Worm (Caenorhabditis elegans): ENCODE results near the gene nhr-6.

nhr-6 gene

ce11 chrIII:3573281-3573680 is at the start of gene nhr-6:
nhr-6 (plus strand) TSS chrIII:3573581.
- TF ChIP-seq eor-1 (tag; optimal IDR thresholded peaks at IDR 0.05): no peak
- no peak for TF ChIP-seq unc-39 (tag; optimal IDR thresholded peaks at IDR 0.05)
- TF ChIP-seq nhr-43 (tag; optimal IDR thresholded peaks at IDR 0.05; ENCODE audit: poor library complexity, severe bottlenecking): no peak
- TF ChIP-seq sea-2 (GFP tag; optimal IDR thresholded peaks at IDR 0.05): no peak
- TF ChIP-seq ceh-9 (tag; optimal IDR thresholded peaks at IDR 0.05): no peak
- TF ChIP-seq lin-39 (tag; optimal IDR thresholded peaks at IDR 0.05): no peak
- TF ChIP-seq ceh-16 (tag; optimal IDR thresholded peaks at IDR 0.05): no peak
- TF ChIP-seq nhr-237 (tag; optimal IDR thresholded peaks at IDR 0.05): no peak
- TF ChIP-seq nhr-12 (tag; optimal IDR thresholded peaks at IDR 0.05): no peak
- TF ChIP-seq zag-1 (tag; optimal IDR thresholded peaks at IDR 0.05): no peak
- TF ChIP-seq nhr-67 (tag; optimal IDR thresholded peaks at IDR 0.05): no peak
- no peak for TF ChIP-seq nhr-23 (tag; optimal IDR thresholded peaks at IDR 0.05)

DNA sequence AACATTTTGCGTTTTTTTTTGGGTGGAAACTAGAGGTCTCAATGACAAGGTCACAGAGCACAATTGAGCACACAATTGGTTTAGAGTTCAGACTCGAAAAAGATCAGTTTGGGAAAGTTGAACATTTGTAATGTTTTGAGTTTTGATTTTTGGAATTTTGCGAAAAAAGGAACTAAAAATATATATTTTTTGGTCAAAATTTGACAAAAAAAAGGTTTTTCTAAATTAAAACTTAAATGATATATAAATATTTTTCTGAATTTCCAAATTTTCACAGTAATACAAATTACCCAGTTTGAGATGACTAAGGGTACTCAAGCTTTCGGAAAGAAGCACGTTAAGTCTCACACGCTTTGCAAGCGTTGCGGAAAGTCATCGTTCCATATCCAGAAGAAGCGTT is 45.0 kb upstream of the nhr-6 start, which contains the start of gene rpl-37:
Gene rpl-37, plus strand, starts transcription at position 301 of the 400 bp plus-strand sequence.
- TF ChIP-seq ama-1 (optimal IDR thresholded peaks at IDR 0.05) (no peak), ZK546.5 (tag; optimal IDR thresholded peaks at IDR 0.05) (no peak), nhr-23 (tag; optimal IDR thresholded peaks at IDR 0.05) (no peak)

- TF ChIP-seq elt-2 (tag; optimal IDR thresholded peaks at IDR 0.05) (peak; percentile 79), lin-15B (tag; optimal IDR thresholded peaks at IDR 0.05) (no peak), pha-4 (tag; optimal IDR thresholded peaks at IDR 0.05) (peak; percentile 43), pqm-1 (tag; optimal IDR thresholded peaks at IDR 0.05) (peak; percentile 75), nfya-1 (tag; optimal IDR thresholded peaks at IDR 0.05; ENCODE audit: insufficient read depth) (peak; percentile 29)
Observed at ce11 chrIII:3529744-3530208, 43.6 kb upstream of the nhr-6 start, which contains the start of gene pitp-1. pitp-1 (minus strand) TSS chrIII:3529794.

DNA sequence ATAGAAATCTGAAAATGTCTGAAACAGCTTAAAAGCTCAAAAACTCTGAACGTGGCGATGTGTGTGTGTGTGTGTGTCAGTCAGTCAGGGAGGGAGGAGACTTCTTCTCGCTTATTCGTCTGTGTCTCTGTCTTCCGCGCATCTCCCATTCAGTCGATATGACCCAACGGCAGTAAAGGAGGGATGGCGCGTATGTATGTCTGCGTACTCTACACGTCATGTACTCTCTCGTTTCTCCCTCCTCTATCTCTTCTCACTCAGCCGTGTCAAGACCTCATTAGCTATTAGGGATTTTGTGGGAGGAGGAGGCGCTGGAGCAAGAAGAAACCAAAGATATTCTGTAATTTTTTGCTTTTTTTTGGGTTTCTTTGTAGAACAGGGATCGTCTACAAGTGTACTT is 41.3 kb upstream of the nhr-6 start:
- no peak for TF ChIP-seq ceh-9 (tag; optimal IDR thresholded peaks at IDR 0.05)
- TF ChIP-seq hmg-11 (tag; optimal IDR thresholded peaks at IDR 0.05): peak; percentile 92
- peak; percentile 1 for TF ChIP-seq tbx-2 (tag; optimal IDR thresholded peaks at IDR 0.05)
- TF ChIP-seq egl-5 (tag; optimal IDR thresholded peaks at IDR 0.05): peak; percentile 21
- TF ChIP-seq ceh-28 (tag; optimal IDR thresholded peaks at IDR 0.05): peak; percentile 72
- TF ChIP-seq nhr-77 (tag; optimal IDR thresholded peaks at IDR 0.05): no peak
- TF ChIP-seq elt-2 (tag; optimal IDR thresholded peaks at IDR 0.05): peak; percentile 8
- TF ChIP-seq eor-1 (tag; optimal IDR thresholded peaks at IDR 0.05): no peak
- no peak for TF ChIP-seq ama-1 (optimal IDR thresholded peaks at IDR 0.05)
- peak; percentile 91 for TF ChIP-seq lin-39 (tag; optimal IDR thresholded peaks at IDR 0.05)
- peak; percentile 17 for TF ChIP-seq pha-4 (tag; optimal IDR thresholded peaks at IDR 0.05)
- peak; percentile 42 for TF ChIP-seq nhr-23 (tag; optimal IDR thresholded peaks at IDR 0.05)
- peak; percentile 86 for TF ChIP-seq nfya-1 (tag; optimal IDR thresholded peaks at IDR 0.05; ENCODE audit: insufficient read depth)
- TF ChIP-seq nhr-28 (tag; optimal IDR thresholded peaks at IDR 0.05): no peak
- TF ChIP-seq nhr-12 (tag; optimal IDR thresholded peaks at IDR 0.05): no peak
- no peak for TF ChIP-seq nhr-11 (tag; optimal IDR thresholded peaks at IDR 0.05)
- peak; percentile 46 for TF ChIP-seq unc-62 (GFP tag; optimal IDR thresholded peaks at IDR 0.05)
- TF ChIP-seq lin-15B (tag; optimal IDR thresholded peaks at IDR 0.05): peak; percentile 57

DNA sequence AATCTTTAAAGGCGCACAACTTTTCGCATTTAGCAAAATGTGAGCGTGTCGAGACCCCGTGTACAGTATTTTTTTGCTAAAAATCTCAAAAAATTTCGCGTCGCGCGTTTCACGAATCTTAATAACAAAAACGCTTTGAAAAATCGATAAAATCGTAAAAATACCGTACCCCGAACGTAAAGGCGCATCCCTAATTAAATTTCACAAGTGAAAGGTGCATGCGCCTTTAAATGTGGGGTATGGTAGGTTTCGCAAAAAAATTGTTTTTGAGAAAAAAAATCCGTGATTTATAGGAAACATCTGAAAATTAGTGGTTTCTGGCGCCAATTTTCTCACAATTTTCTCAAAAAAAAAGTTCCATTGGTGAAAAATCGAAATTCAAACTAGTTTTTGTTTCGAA is 39.2 kb upstream of the nhr-6 start:
- no peak for TF ChIP-seq jun-1 (tag; optimal IDR thresholded peaks at IDR 0.05)
- TF ChIP-seq aly-2 (tag; optimal IDR thresholded peaks at IDR 0.05): no peak
- no peak for TF ChIP-seq unc-62 (GFP tag; optimal IDR thresholded peaks at IDR 0.05)
- no peak for TF ChIP-seq tbx-2 (tag; optimal IDR thresholded peaks at IDR 0.05)

- TF ChIP-seq unc-62 (GFP tag; optimal IDR thresholded peaks at IDR 0.05) (no peak), ceh-82 (tag; optimal IDR thresholded peaks at IDR 0.05) (no peak), ztf-4 (tag; optimal IDR thresholded peaks at IDR 0.05) (no peak)
Observed at ce11 chrIII:3537401-3537800, 36.0 kb upstream of the nhr-6 start, which contains the start of gene cfap-20. cfap-20 (minus strand) TSS chrIII:3537501.
